Worm (Caenorhabditis elegans): ENCODE results near the gene R05A10.7.

The R05A10.7 gene

ce11 chrIV:14119327-14119726 is 43.3 kb downstream of the R05A10.7 start:
- no peak for TF ChIP-seq flt-1 (GFP tag; IDR thresholded peaks at IDR 0.05)
- no peak for TF ChIP-seq ama-1 (optimal IDR thresholded peaks at IDR 0.05)
- no peak for TF ChIP-seq hmbx-1 (tag; optimal IDR thresholded peaks at IDR 0.05)
- no peak for TF ChIP-seq B0310.2 (tag; optimal IDR thresholded peaks at IDR 0.05)

ce11 chrIV:14115556-14115955 is 47.1 kb downstream of the R05A10.7 start:
- TF ChIP-seq tra-4 (tag; optimal IDR thresholded peaks at IDR 0.05) (no peak), sea-1 (GFP tag; conservative IDR thresholded peaks at IDR 0.05) (no peak), hnd-1 (tag; optimal IDR thresholded peaks at IDR 0.05) (no peak), flt-1 (GFP tag; IDR thresholded peaks at IDR 0.05) (no peak), ama-1 (optimal IDR thresholded peaks at IDR 0.05) (no peak), hmg-4 (GFP tag; optimal IDR thresholded peaks at IDR 0.05) (no peak), tbx-11 (GFP tag; IDR thresholded peaks at IDR 0.05) (no peak)

- TF ChIP-seq sea-1 (GFP tag; conservative IDR thresholded peaks at IDR 0.05) = no peak
- TF ChIP-seq hnd-1 (tag; optimal IDR thresholded peaks at IDR 0.05) = no peak
- no peak for TF ChIP-seq tbx-11 (GFP tag; IDR thresholded peaks at IDR 0.05)
- TF ChIP-seq tra-4 (tag; optimal IDR thresholded peaks at IDR 0.05) = no peak
- TF ChIP-seq ceh-36 (tag; optimal IDR thresholded peaks at IDR 0.05) = no peak
- no peak for TF ChIP-seq hmbx-1 (tag; optimal IDR thresholded peaks at IDR 0.05)
- TF ChIP-seq pes-1 (GFP tag; IDR thresholded peaks at IDR 0.05) = no peak
- TF ChIP-seq tbx-37 (GFP tag; conservative IDR thresholded peaks at IDR 0.05) = no peak
- TF ChIP-seq F13C5.2 (tag; optimal IDR thresholded peaks at IDR 0.05) = no peak
- TF ChIP-seq scrt-1 (GFP tag; IDR thresholded peaks at IDR 0.05) = no peak
- TF ChIP-seq ceh-13 (GFP tag; optimal IDR thresholded peaks at IDR 0.05) = no peak
- no peak for TF ChIP-seq hmg-4 (GFP tag; optimal IDR thresholded peaks at IDR 0.05)
- TF ChIP-seq flt-1 (GFP tag; IDR thresholded peaks at IDR 0.05) = no peak
- TF ChIP-seq B0310.2 (tag; optimal IDR thresholded peaks at IDR 0.05) = no peak
- TF ChIP-seq ama-1 (optimal IDR thresholded peaks at IDR 0.05) = no peak
- TF ChIP-seq aly-1 (tag; optimal IDR thresholded peaks at IDR 0.05) = no peak
- no peak for TF ChIP-seq ets-7 (tag; optimal IDR thresholded peaks at IDR 0.05)
These were observed 47.6 kb downstream of the R05A10.7 start for ce11 chrIV:14115045-14115444.

- TF ChIP-seq scrt-1 (GFP tag; IDR thresholded peaks at IDR 0.05) (no peak), aly-1 (tag; optimal IDR thresholded peaks at IDR 0.05) (no peak), tbx-37 (GFP tag; conservative IDR thresholded peaks at IDR 0.05) (no peak), sea-1 (GFP tag; conservative IDR thresholded peaks at IDR 0.05) (no peak), F13C5.2 (tag; optimal IDR thresholded peaks at IDR 0.05) (no peak), ceh-36 (tag; optimal IDR thresholded peaks at IDR 0.05) (no peak), hmg-4 (GFP tag; optimal IDR thresholded peaks at IDR 0.05) (no peak), B0310.2 (tag; optimal IDR thresholded peaks at IDR 0.05) (no peak), pes-1 (GFP tag; IDR thresholded peaks at IDR 0.05) (no peak), tbx-11 (GFP tag; IDR thresholded peaks at IDR 0.05) (no peak), ets-7 (tag; optimal IDR thresholded peaks at IDR 0.05) (no peak), hnd-1 (tag; optimal IDR thresholded peaks at IDR 0.05) (no peak), tra-4 (tag; optimal IDR thresholded peaks at IDR 0.05) (no peak), flt-1 (GFP tag; IDR thresholded peaks at IDR 0.05) (no peak), hmbx-1 (tag; optimal IDR thresholded peaks at IDR 0.05) (no peak)
These were observed 48.3 kb downstream of the R05A10.7 start for ce11 chrIV:14114357-14114756.

ce11 chrIV:14113621-14114020 is 49.1 kb downstream of the R05A10.7 start:
- no peak for TF ChIP-seq pes-1 (GFP tag; IDR thresholded peaks at IDR 0.05)
- TF ChIP-seq hmg-4 (GFP tag; optimal IDR thresholded peaks at IDR 0.05) = no peak
- TF ChIP-seq tra-4 (tag; optimal IDR thresholded peaks at IDR 0.05) = no peak
- no peak for TF ChIP-seq tbx-11 (GFP tag; IDR thresholded peaks at IDR 0.05)
- TF ChIP-seq flt-1 (GFP tag; IDR thresholded peaks at IDR 0.05) = no peak
